Worm (Caenorhabditis elegans): Measurements from ENCODE around the gene sel-13.
A peak's percentile ranks its signal among the peaks of the same experiment; 100 is the strongest.

- no peak for TF ChIP-seq flt-1 (GFP tag; IDR thresholded peaks at IDR 0.05)
- TF ChIP-seq cog-1 (tag; optimal IDR thresholded peaks at IDR 0.05): peak; percentile 25
- TF ChIP-seq med-1 (GFP tag; optimal IDR thresholded peaks at IDR 0.05; ENCODE audit: insufficient read depth): no peak
- TF ChIP-seq ztf-29 (GFP tag; IDR thresholded peaks at IDR 0.05): no peak
Measured at ce11 chrIII:4721750-4722149, 21.7 kb upstream of the sel-13 start, which contains the start of gene acy-1.

Data from whole organism, midembryonic.